Worm (Caenorhabditis elegans): Measurements from ENCODE around the gene nop-1.

The nop-1 gene

ce11 chrIII:5953041-5953912, 5.2 kb upstream of the nop-1 start:
- TF ChIP-seq dao-5 (tag; optimal IDR thresholded peaks at IDR 0.05) = no peak
- TF ChIP-seq W03F9.2 (tag; optimal IDR thresholded peaks at IDR 0.05) = no peak
- TF ChIP-seq him-1 (tag; optimal IDR thresholded peaks at IDR 0.05) = no peak

ce11 chrIII:5953913-5954290, 4.6 kb upstream of the nop-1 start:
- TF ChIP-seq him-1 (tag; optimal IDR thresholded peaks at IDR 0.05) = no peak
- TF ChIP-seq dao-5 (tag; optimal IDR thresholded peaks at IDR 0.05) = no peak
- no peak for TF ChIP-seq W03F9.2 (tag; optimal IDR thresholded peaks at IDR 0.05)

ce11 chrIII:5959049-5959448, 527 bp downstream of the nop-1 start:
- TF ChIP-seq dao-5 (tag; optimal IDR thresholded peaks at IDR 0.05) (no peak), W03F9.2 (tag; optimal IDR thresholded peaks at IDR 0.05) (no peak), him-1 (tag; optimal IDR thresholded peaks at IDR 0.05) (no peak)

ce11 chrIII:5961560-5961959, 3.0 kb downstream of the nop-1 start:
- no peak for TF ChIP-seq W03F9.2 (tag; optimal IDR thresholded peaks at IDR 0.05)
- TF ChIP-seq dao-5 (tag; optimal IDR thresholded peaks at IDR 0.05) = no peak

ce11 chrIII:5964058-5964632, 5.6 kb downstream of the nop-1 start:
- TF ChIP-seq him-1 (tag; optimal IDR thresholded peaks at IDR 0.05) = no peak
- TF ChIP-seq dao-5 (tag; optimal IDR thresholded peaks at IDR 0.05) = no peak
- TF ChIP-seq W03F9.2 (tag; optimal IDR thresholded peaks at IDR 0.05) = no peak

- TF ChIP-seq dao-5 (tag; optimal IDR thresholded peaks at IDR 0.05) (no peak), W03F9.2 (tag; optimal IDR thresholded peaks at IDR 0.05) (no peak), him-1 (tag; optimal IDR thresholded peaks at IDR 0.05) (no peak)
These were observed 6.8 kb downstream of the nop-1 start for ce11 chrIII:5965368-5965767.

- TF ChIP-seq W03F9.2 (tag; optimal IDR thresholded peaks at IDR 0.05) (no peak), dao-5 (tag; optimal IDR thresholded peaks at IDR 0.05) (no peak), him-1 (tag; optimal IDR thresholded peaks at IDR 0.05) (no peak)
These were observed 7.4 kb downstream of the nop-1 start, which contains the start of gene dct-6 for ce11 chrIII:5965839-5966463. Gene dct-6 (plus strand): TSS chrIII:5966413.

ce11 chrIII:5967640-5968039, 9.1 kb downstream of the nop-1 start:
- TF ChIP-seq dao-5 (tag; optimal IDR thresholded peaks at IDR 0.05) (no peak), him-1 (tag; optimal IDR thresholded peaks at IDR 0.05) (no peak), W03F9.2 (tag; optimal IDR thresholded peaks at IDR 0.05) (no peak)

- no peak for TF ChIP-seq dao-5 (tag; optimal IDR thresholded peaks at IDR 0.05)
- TF ChIP-seq him-1 (tag; optimal IDR thresholded peaks at IDR 0.05) = no peak
- no peak for TF ChIP-seq W03F9.2 (tag; optimal IDR thresholded peaks at IDR 0.05)
These were observed 16.6 kb downstream of the nop-1 start, which contains the start of gene mlp-1 for ce11 chrIII:5975005-5975730. Gene mlp-1 (minus strand): TSS chrIII:5975055.

- TF ChIP-seq him-1 (tag; optimal IDR thresholded peaks at IDR 0.05) (no peak), dao-5 (tag; optimal IDR thresholded peaks at IDR 0.05) (no peak), W03F9.2 (tag; optimal IDR thresholded peaks at IDR 0.05) (no peak)
These were observed 17.5 kb downstream of the nop-1 start for ce11 chrIII:5976021-5976420.

- no peak for TF ChIP-seq W03F9.2 (tag; optimal IDR thresholded peaks at IDR 0.05)
- no peak for TF ChIP-seq dao-5 (tag; optimal IDR thresholded peaks at IDR 0.05)
- TF ChIP-seq him-1 (tag; optimal IDR thresholded peaks at IDR 0.05) = no peak
These were observed 21.9 kb downstream of the nop-1 start for ce11 chrIII:5980274-5980918.

- TF ChIP-seq dao-5 (tag; optimal IDR thresholded peaks at IDR 0.05) (no peak), W03F9.2 (tag; optimal IDR thresholded peaks at IDR 0.05) (no peak), him-1 (tag; optimal IDR thresholded peaks at IDR 0.05) (no peak)
These were observed 22.9 kb downstream of the nop-1 start for ce11 chrIII:5981407-5981806.

ce11 chrIII:5982026-5982425, 23.5 kb downstream of the nop-1 start, which contains the start of gene frm-2:
Gene frm-2 (minus strand): TSS chrIII:5982126.
- TF ChIP-seq dao-5 (tag; optimal IDR thresholded peaks at IDR 0.05) (no peak), W03F9.2 (tag; optimal IDR thresholded peaks at IDR 0.05) (no peak), him-1 (tag; optimal IDR thresholded peaks at IDR 0.05) (no peak)

All from whole organism, L4/young adult.